Worm (Caenorhabditis elegans) whole organism, mixed stage, embryonic: Measurements from ENCODE around the gene F40E10.5.

Experiments used
- M03D4.4 ChIP-seq: sonication (generic microtip); optimal IDR thresholded peaks from 2 replicates; lab custom pipeline; 2017; ENCODE audit warnings: mild to moderate bottlenecking, missing genetic modification characterization, missing compliant biosample characterization
- bed-3 ChIP-seq: fragments of 200-800 bp; sonication (Bioruptor generic); optimal IDR thresholded peaks from 3 replicates; lab custom pipeline; 2018; ENCODE audit warnings: mild to moderate bottlenecking, missing genetic modification characterization, moderate library complexity, missing compliant biosample characterization
- blmp-1 ChIP-seq: fragments of 150-350 bp; optimal IDR thresholded peaks from 2 replicates; lab custom pipeline; 2014; ENCODE audit warnings: missing biosample characterization, missing genetic modification characterization
- ceh-39 ChIP-seq: fragments of 150-350 bp; optimal IDR thresholded peaks from 2 replicates; lab custom pipeline; 2014; ENCODE audit warnings: missing biosample characterization, missing genetic modification characterization
- ceh-43 ChIP-seq: fragments of 200-800 bp; sonication (Bioruptor generic); optimal IDR thresholded peaks from 2 replicates; lab custom pipeline; 2018; ENCODE audit warnings: mild to moderate bottlenecking, missing genetic modification characterization, moderate library complexity, missing compliant biosample characterization
- ceh-83 ChIP-seq: fragments of 200-800 bp; sonication (Bioruptor generic); optimal IDR thresholded peaks from 2 replicates; lab custom pipeline; 2018; ENCODE audit warnings: mild to moderate bottlenecking, missing genetic modification characterization, missing compliant biosample characterization
- ces-1 ChIP-seq: fragments of 150-350 bp; optimal IDR thresholded peaks from 2 replicates; lab custom pipeline; 2014; ENCODE audit warnings: missing biosample characterization, missing genetic modification reagents, missing genetic modification characterization
- drap-1 ChIP-seq: fragments of 200-800 bp; sonication (Bioruptor generic); optimal IDR thresholded peaks from 3 replicates; lab custom pipeline; 2018; ENCODE audit warnings: mild to moderate bottlenecking, missing genetic modification characterization, missing compliant biosample characterization
- elt-1 ChIP-seq: sonication (generic microtip); optimal IDR thresholded peaks from 2 replicates; lab custom pipeline; 2017; ENCODE audit warnings: missing genetic modification characterization, mild to moderate bottlenecking, missing compliant biosample characterization, antibody characterized with exemption, moderate library complexity, borderline replicate concordance; ENCODE audit not compliant: insufficient read depth
- elt-3 ChIP-seq: fragments of 150-350 bp; optimal IDR thresholded peaks from 2 replicates; lab custom pipeline; 2014; ENCODE audit warnings: missing biosample characterization, missing genetic modification characterization
- ham-2 ChIP-seq: fragments of 200-800 bp; sonication (Bioruptor generic); optimal IDR thresholded peaks from 2 replicates; lab custom pipeline; 2018; ENCODE audit warnings: mild to moderate bottlenecking, missing genetic modification characterization, missing compliant biosample characterization
- hlh-1 ChIP-seq: fragments of 150-350 bp; optimal IDR thresholded peaks from 2 replicates; lab custom pipeline; 2014; ENCODE audit warnings: missing biosample characterization, missing genetic modification reagents, missing genetic modification characterization
- lin-13 ChIP-seq: fragments of 150-350 bp; optimal IDR thresholded peaks from 2 replicates; lab custom pipeline; 2014; ENCODE audit warnings: missing biosample characterization, missing genetic modification characterization
- lin-32 ChIP-seq: fragments of 200-800 bp; sonication (Bioruptor generic); optimal IDR thresholded peaks from 2 replicates; lab custom pipeline; 2018; ENCODE audit warnings: mild to moderate bottlenecking, missing genetic modification characterization, missing compliant biosample characterization
- lsy-2 ChIP-seq: fragments of 150-350 bp; optimal IDR thresholded peaks from 2 replicates; lab custom pipeline; 2014; ENCODE audit warnings: missing biosample characterization, missing genetic modification characterization
- mab-5 ChIP-seq: fragments of 150-350 bp; optimal IDR thresholded peaks from 2 replicates; lab custom pipeline; 2014; ENCODE audit warnings: missing biosample characterization, missing genetic modification characterization
- mls-2 ChIP-seq: sonication (generic microtip); optimal IDR thresholded peaks from 2 replicates; lab custom pipeline; 2016; ENCODE audit warnings: mild to moderate bottlenecking, missing genetic modification characterization, moderate library complexity, missing compliant biosample characterization
- nhr-12 ChIP-seq: fragments of 150-350 bp; optimal IDR thresholded peaks from 2 replicates; lab custom pipeline; 2014; ENCODE audit warnings: missing biosample characterization, missing genetic modification characterization
- nhr-237 ChIP-seq: fragments of 150-350 bp; optimal IDR thresholded peaks from 2 replicates; lab custom pipeline; 2014; ENCODE audit warnings: missing biosample characterization, missing genetic modification characterization
- nhr-28 ChIP-seq: fragments of 150-350 bp; optimal IDR thresholded peaks from 2 replicates; lab custom pipeline; 2014; ENCODE audit warnings: missing biosample characterization, missing genetic modification characterization
- nhr-76 ChIP-seq: sonication (generic microtip); optimal IDR thresholded peaks from 2 replicates; lab custom pipeline; 2017; ENCODE audit warnings: missing biosample characterization, missing genetic modification characterization
- pha-4 ChIP-seq: fragments of 150-350 bp; optimal IDR thresholded peaks from 2 replicates; lab custom pipeline; 2018; ENCODE audit warnings: missing biosample characterization, missing genetic modification reagents, missing genetic modification characterization
- sem-2 ChIP-seq: fragments of 200-800 bp; sonication (Bioruptor generic); optimal IDR thresholded peaks from 2 replicates; lab custom pipeline; 2018; ENCODE audit warnings: mild to moderate bottlenecking, missing genetic modification characterization, missing compliant biosample characterization
- tbx-8 ChIP-seq: fragments of 200-800 bp; sonication (Bioruptor generic); optimal IDR thresholded peaks from 2 replicates; lab custom pipeline; 2018; ENCODE audit warnings: mild to moderate bottlenecking, missing genetic modification characterization, moderate library complexity, missing compliant biosample characterization
- unc-120 ChIP-seq: sonication (generic microtip); optimal IDR thresholded peaks from 2 replicates; lab custom pipeline; 2017; ENCODE audit warnings: missing genetic modification characterization, missing compliant biosample characterization; ENCODE audit not compliant: poor library complexity, severe bottlenecking
- unc-39 ChIP-seq: fragments of 150-350 bp; optimal IDR thresholded peaks from 2 replicates; lab custom pipeline; 2014; ENCODE audit warnings: missing biosample characterization, missing genetic modification characterization
- unc-62 ChIP-seq: fragments of 150-350 bp; optimal IDR thresholded peaks from 2 replicates; lab custom pipeline; 2014; ENCODE audit warnings: missing biosample characterization, missing genetic modification reagents, missing genetic modification characterization
- zip-8 ChIP-seq: fragments of 150-350 bp; optimal IDR thresholded peaks from 2 replicates; lab custom pipeline; 2014; ENCODE audit warnings: missing biosample characterization, missing genetic modification characterization

F40E10.5 gene

ce11 chrX:14661918-14662317 is 39.7 kb upstream of the F40E10.5 start:
- TF ChIP-seq nhr-12: no peak
- no peak for TF ChIP-seq unc-120 (tag; lab: Kevin White, UChicago)
- no peak for TF ChIP-seq ceh-39 (tag; lab: Kevin White, UChicago)
- no peak for TF ChIP-seq ces-1 (GFP tag; lab: Kevin White, UChicago)
- TF ChIP-seq nhr-237 (tag; lab: Kevin White, UChicago): no peak
- no peak for TF ChIP-seq tbx-8
- TF ChIP-seq M03D4.4 (tag; lab: Kevin White, UChicago): no peak
- TF ChIP-seq elt-3 (tag; lab: Kevin White, UChicago): no peak

DNA sequence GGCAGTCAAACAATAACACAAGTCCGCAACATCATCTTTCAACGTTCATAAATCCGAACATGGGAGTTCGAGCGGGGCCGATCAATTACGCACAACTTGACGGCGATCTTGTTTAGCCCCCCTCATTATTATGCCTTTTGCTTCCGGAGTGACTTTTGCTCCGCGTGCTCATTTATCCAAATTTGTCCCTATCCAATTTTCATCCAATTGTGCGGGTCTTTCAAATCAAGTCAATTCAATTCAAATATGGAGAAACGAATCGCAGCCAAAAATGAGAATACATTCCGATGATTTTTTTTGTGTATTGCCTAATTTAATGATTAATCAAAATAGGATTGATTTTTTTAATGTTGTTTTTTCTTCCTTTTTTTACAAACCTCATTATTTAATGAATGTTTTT is 39.1 kb upstream of the F40E10.5 start:
- TF ChIP-seq pha-4 (tag; lab: Kevin White, UChicago) (no peak), blmp-1 (no peak), mab-5 (tag; lab: Kevin White, UChicago) (no peak), zip-8 (no peak), nhr-28 (tag; lab: Kevin White, UChicago) (no peak), ces-1 (GFP tag; lab: Kevin White, UChicago) (peak; percentile 89), hlh-1 (tag; lab: Kevin White, UChicago) (no peak), nhr-12 (no peak)

- no peak for TF ChIP-seq hlh-1 (tag; lab: Kevin White, UChicago)
- TF ChIP-seq zip-8: no peak
- no peak for TF ChIP-seq ham-2 (GFP tag; lab: Kevin White, UChicago)
- no peak for TF ChIP-seq nhr-28 (tag; lab: Kevin White, UChicago)
Observed at ce11 chrX:14664028-14664427, 37.6 kb upstream of the F40E10.5 start, which contains the start of gene C26G2.2. TSS of gene C26G2.2 (plus strand) at chrX:14664328.

DNA sequence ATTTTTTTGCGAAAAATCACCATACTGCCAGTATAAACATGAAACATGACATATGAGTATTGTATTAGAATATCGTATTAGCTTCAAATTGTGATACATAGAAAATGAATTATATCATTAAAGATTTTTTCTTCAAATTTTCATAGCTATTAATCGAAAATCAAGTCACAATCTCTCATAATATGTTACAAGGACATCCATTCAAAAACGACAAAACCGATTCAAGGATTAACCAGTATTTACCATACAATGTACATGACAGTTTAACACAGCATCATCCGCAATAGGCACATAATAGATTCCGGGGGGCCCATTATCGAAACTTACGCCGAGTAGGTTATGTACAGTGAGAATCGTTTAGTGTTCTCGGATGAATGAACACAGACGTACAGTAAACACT is 30.3 kb upstream of the F40E10.5 start:
- no peak for TF ChIP-seq elt-3 (tag; lab: Kevin White, UChicago)

ce11 chrX:14674028-14674427 is 27.6 kb upstream of the F40E10.5 start, which contains the start of gene slt-1:
TSS of gene slt-1 (plus strand) at chrX:14674328.
- TF ChIP-seq unc-120 (tag; lab: Kevin White, UChicago) (peak; percentile 32), ceh-83 (GFP tag; lab: Kevin White, UChicago) (no peak), mls-2 (no peak)

DNA sequence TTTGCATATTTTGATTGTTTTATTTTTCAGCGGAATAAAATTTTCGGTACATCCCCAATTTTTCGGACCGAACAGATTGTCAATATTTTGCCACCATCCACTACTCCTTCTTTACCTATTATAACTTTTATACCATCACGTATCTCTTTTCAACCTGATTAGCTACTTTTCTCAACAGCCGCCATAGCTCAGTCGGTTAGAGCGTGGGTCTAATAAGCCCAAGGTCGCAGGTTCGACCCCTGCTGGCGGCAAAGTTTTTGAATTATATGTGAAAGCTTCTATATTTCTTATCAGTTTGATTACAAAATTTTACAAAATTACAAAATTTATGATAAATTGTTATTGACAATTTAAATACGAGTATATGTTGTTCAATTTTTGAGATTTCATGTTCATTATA is 22.6 kb upstream of the F40E10.5 start:
- no peak for TF ChIP-seq nhr-28 (tag; lab: Kevin White, UChicago)
- no peak for TF ChIP-seq M03D4.4 (tag; lab: Kevin White, UChicago)
- no peak for TF ChIP-seq lin-32 (GFP tag; lab: Kevin White, UChicago)
- no peak for TF ChIP-seq ceh-43
- TF ChIP-seq drap-1: no peak
- no peak for TF ChIP-seq elt-1 (tag; lab: Kevin White, UChicago)
- TF ChIP-seq nhr-12: no peak
- TF ChIP-seq, all 35 proteins: peak for 0

- no peak for TF ChIP-seq unc-120 (tag; lab: Kevin White, UChicago)
- TF ChIP-seq M03D4.4 (tag; lab: Kevin White, UChicago): no peak
- TF ChIP-seq unc-39 (tag; lab: Kevin White, UChicago): no peak
- TF ChIP-seq unc-62 (GFP tag; lab: Kevin White, UChicago): no peak
- no peak for TF ChIP-seq ces-1 (GFP tag; lab: Kevin White, UChicago)
- no peak for TF ChIP-seq lin-13 (tag; lab: Kevin White, UChicago)
- TF ChIP-seq lsy-2 (tag; lab: Kevin White, UChicago): no peak
- no peak for TF ChIP-seq nhr-76 (tag; lab: Kevin White, UChicago)
- no peak for TF ChIP-seq bed-3 (GFP tag; lab: Kevin White, UChicago)
- TF ChIP-seq sem-2 (GFP tag; lab: Kevin White, UChicago): no peak
- TF ChIP-seq hlh-1 (tag; lab: Kevin White, UChicago): no peak
- TF ChIP-seq, all 35 proteins: peak for 0
Observed at ce11 chrX:14680474-14680873, 21.1 kb upstream of the F40E10.5 start.
